Worm (Caenorhabditis elegans) whole organism, L1 larva: ENCODE data around the gene ttr-5.

Experiments
- C16A3.4 ChIP-seq: fragments of 150-350 bp; optimal IDR thresholded peaks from 2 replicates; lab custom pipeline; 2014; ENCODE audit warnings: missing biosample characterization, missing genetic modification characterization
- isw-1 ChIP-seq: fragments of 200-800 bp; sonication (Bioruptor generic); IDR thresholded peaks from 2 replicates; pipeline ENCODE4 v1.3.6; 2022; ENCODE audit warnings: missing genetic modification characterization, missing compliant biosample characterization
- mdl-1 ChIP-seq, 2 experiments: fragments of 150-350 bp; optimal IDR thresholded peaks; 2 replicates each; lab custom pipeline; 2014 to 2017; ENCODE audit warnings: missing biosample characterization in 2 of 2, missing genetic modification characterization in 2 of 2, inconsistent platforms in 1 of 2
- nhr-11 ChIP-seq: fragments of 150-350 bp; optimal IDR thresholded peaks from 2 replicates; lab custom pipeline; 2014; ENCODE audit warnings: missing biosample characterization, missing genetic modification characterization
- nhr-47 ChIP-seq: sonication (generic microtip); optimal IDR thresholded peaks from 2 replicates; lab custom pipeline; 2016; ENCODE audit warnings: mild to moderate bottlenecking, missing genetic modification characterization, moderate library complexity, missing compliant biosample characterization
- nhr-76 ChIP-seq: sonication (generic microtip); optimal IDR thresholded peaks from 2 replicates; lab custom pipeline; 2017; ENCODE audit warnings: missing biosample characterization, missing genetic modification characterization

- TF ChIP-seq mdl-1 (tag; optimal IDR thresholded peaks at IDR 0.05; lab: Kevin White, UChicago): no peak
- no peak for TF ChIP-seq nhr-76 (tag; lab: Kevin White, UChicago)
- no peak for TF ChIP-seq nhr-47 (tag; lab: Kevin White, UChicago)
- no peak for TF ChIP-seq nhr-11 (tag; lab: Kevin White, UChicago)
- TF ChIP-seq isw-1 (GFP tag; lab: Robert Waterston, UW): no peak
- no peak for TF ChIP-seq C16A3.4 (tag; lab: Kevin White, UChicago)
Measured at ce11 chrIII:9281480-9281879, 48.6 kb upstream of the ttr-5 start, which contains the start of gene fozi-1.
